Fruit fly (Drosophila melanogaster) whole organism, prepupa: Measurements from ENCODE around the gene Kcmf1.
A peak's percentile ranks its signal among the peaks of the same experiment; 100 is the strongest.

Experiments used
- Blimp-1 ChIP-seq: fragments of 200-800 bp; sonication (Bioruptor generic); optimal IDR thresholded peaks from 3 replicates; lab custom pipeline; 2017; ENCODE audit warnings: missing biosample characterization, missing genetic modification characterization, mild to moderate bottlenecking, moderate library complexity, missing genetic modification reagents
- CG10631 ChIP-seq: fragments of 200-800 bp; sonication (Bioruptor generic); optimal IDR thresholded peaks from 2 replicates; lab custom pipeline; 2016; ENCODE audit warnings: missing biosample characterization, missing genetic modification characterization
- CG10669 ChIP-seq: fragments of 200-800 bp; sonication (Bioruptor generic); optimal IDR thresholded peaks from 3 replicates; lab custom pipeline; 2018; ENCODE audit warnings: missing biosample characterization, mild to moderate bottlenecking, missing genetic modification characterization, moderate library complexity
- CG11294 ChIP-seq: fragments of 200-800 bp; sonication (Bioruptor generic); IDR thresholded peaks from 2 replicates; pipeline ENCODE4 v1.3.6; 2022; ENCODE audit warnings: missing biosample characterization, missing genetic modification characterization
- CG11762 ChIP-seq: fragments of 200-800 bp; sonication (Bioruptor generic); optimal IDR thresholded peaks from 3 replicates; lab custom pipeline; 2016; ENCODE audit warnings: missing biosample characterization, missing genetic modification characterization; ENCODE audit not compliant: insufficient read depth
- CG11902 ChIP-seq: fragments of 200-800 bp; sonication (Bioruptor generic); optimal IDR thresholded peaks from 3 replicates; lab custom pipeline; 2016; ENCODE audit warnings: missing biosample characterization, missing genetic modification characterization
- CG1621 ChIP-seq: fragments of 200-800 bp; sonication (Bioruptor generic); optimal IDR thresholded peaks from 3 replicates; lab custom pipeline; 2018; ENCODE audit warnings: missing biosample characterization, mild to moderate bottlenecking, missing genetic modification characterization
- CG16779 ChIP-seq: fragments of 200-800 bp; sonication (Bioruptor generic); optimal IDR thresholded peaks from 3 replicates; lab custom pipeline; 2017; ENCODE audit warnings: missing biosample characterization, mild to moderate bottlenecking, missing genetic modification characterization
- CG3032 ChIP-seq: fragments of 200-800 bp; optimal IDR thresholded peaks from 2 replicates; lab custom pipeline; 2019; ENCODE audit warnings: missing biosample characterization, mild to moderate bottlenecking, missing genetic modification characterization, moderate library complexity
- CG32006 ChIP-seq: fragments of 200-800 bp; sonication (Bioruptor generic); optimal IDR thresholded peaks from 3 replicates; lab custom pipeline; 2017; ENCODE audit warnings: missing biosample characterization, mild to moderate bottlenecking, missing genetic modification characterization
- CG34406 ChIP-seq: fragments of 200-800 bp; sonication (Bioruptor generic); optimal IDR thresholded peaks from 3 replicates; lab custom pipeline; 2016; ENCODE audit warnings: missing biosample characterization, missing genetic modification characterization
- CG3919 ChIP-seq: fragments of 200-800 bp; sonication (Bioruptor generic); optimal IDR thresholded peaks from 3 replicates; lab custom pipeline; 2016; ENCODE audit warnings: missing biosample characterization, missing genetic modification characterization
- CG4318 ChIP-seq: fragments of 200-800 bp; sonication (Bioruptor generic); optimal IDR thresholded peaks from 3 replicates; lab custom pipeline; 2017; ENCODE audit warnings: missing biosample characterization, mild to moderate bottlenecking, missing genetic modification characterization
- CG6163 ChIP-seq: fragments of 200-800 bp; sonication (Bioruptor generic); IDR thresholded peaks from 3 replicates; pipeline ENCODE4 v1.3.6; 2022; ENCODE audit warnings: missing biosample characterization, missing genetic modification characterization
- CG6276 ChIP-seq: fragments of 200-800 bp; sonication (Bioruptor generic); optimal IDR thresholded peaks from 2 replicates; lab custom pipeline; 2017; ENCODE audit warnings: missing biosample characterization, mild to moderate bottlenecking, missing genetic modification characterization
- CG6808 ChIP-seq: fragments of 200-800 bp; sonication (Bioruptor generic); optimal IDR thresholded peaks from 3 replicates; lab custom pipeline; 2017; ENCODE audit warnings: missing biosample characterization, missing genetic modification characterization, mild to moderate bottlenecking, moderate library complexity, missing genetic modification reagents
- CG6854 ChIP-seq: fragments of 200-800 bp; sonication (Bioruptor generic); optimal IDR thresholded peaks from 2 replicates; lab custom pipeline; 2017; ENCODE audit warnings: missing biosample characterization, mild to moderate bottlenecking, missing genetic modification characterization
- CG7368 ChIP-seq: fragments of 200-800 bp; sonication (Bioruptor generic); optimal IDR thresholded peaks from 3 replicates; lab custom pipeline; 2016; ENCODE audit warnings: missing biosample characterization, missing genetic modification characterization
- CG8119 ChIP-seq: fragments of 200-800 bp; sonication (Bioruptor generic); IDR thresholded peaks from 3 replicates; pipeline ENCODE4 v1.3.6; 2022; ENCODE audit warnings: missing biosample characterization, missing genetic modification characterization
- CG8632 ChIP-seq: fragments of 200-800 bp; sonication (Bioruptor generic); optimal IDR thresholded peaks from 3 replicates; lab custom pipeline; 2016; ENCODE audit warnings: missing biosample characterization, missing genetic modification characterization
- CG9139 ChIP-seq: fragments of 200-800 bp; sonication (Bioruptor generic); optimal IDR thresholded peaks from 3 replicates; lab custom pipeline; 2017; ENCODE audit warnings: missing biosample characterization, mild to moderate bottlenecking, missing genetic modification characterization
- Eip75B ChIP-seq: fragments of 200-800 bp; sonication (Bioruptor generic); optimal IDR thresholded peaks from 3 replicates; lab custom pipeline; 2016; ENCODE audit warnings: missing biosample characterization, missing genetic modification characterization
- Eip93F ChIP-seq: fragments of 200-800 bp; sonication (Bioruptor generic); optimal IDR thresholded peaks from 2 replicates; lab custom pipeline; 2016; ENCODE audit warnings: missing biosample characterization, mild to moderate bottlenecking, missing genetic modification characterization
- Ets21C ChIP-seq: fragments of 200-800 bp; sonication (Bioruptor generic); optimal IDR thresholded peaks from 3 replicates; lab custom pipeline; 2016; ENCODE audit warnings: missing biosample characterization, missing genetic modification characterization
- Ets96B ChIP-seq: fragments of 200-800 bp; optimal IDR thresholded peaks from 2 replicates; lab custom pipeline; 2019; ENCODE audit warnings: missing biosample characterization, mild to moderate bottlenecking, missing genetic modification characterization, moderate library complexity
- Hr38 ChIP-seq: sonication (Bioruptor generic); optimal IDR thresholded peaks from 2 replicates; lab custom pipeline; 2016; ENCODE audit warnings: missing biosample characterization, missing genetic modification characterization
- Hr39 ChIP-seq: fragments of 200-800 bp; sonication (Bioruptor generic); optimal IDR thresholded peaks from 2 replicates; lab custom pipeline; 2016; ENCODE audit warnings: missing biosample characterization, missing genetic modification characterization
- Hr4 ChIP-seq: fragments of 200-800 bp; sonication (Bioruptor generic); optimal IDR thresholded peaks from 3 replicates; lab custom pipeline; 2016; ENCODE audit warnings: missing biosample characterization, missing genetic modification characterization
- Lpt ChIP-seq: fragments of 200-800 bp; sonication (Bioruptor generic); optimal IDR thresholded peaks from 3 replicates; lab custom pipeline; 2016; ENCODE audit warnings: missing biosample characterization, missing genetic modification characterization
- Met ChIP-seq: fragments of 200-800 bp; sonication (Bioruptor generic); optimal IDR thresholded peaks from 3 replicates; lab custom pipeline; 2016; ENCODE audit warnings: missing biosample characterization, missing genetic modification characterization
- OdsH ChIP-seq: fragments of 200-800 bp; sonication (Bioruptor generic); optimal IDR thresholded peaks from 3 replicates; lab custom pipeline; 2016; ENCODE audit warnings: missing biosample characterization, missing genetic modification characterization
- Smox ChIP-seq: fragments of 200-800 bp; sonication (Bioruptor generic); optimal IDR thresholded peaks from 3 replicates; lab custom pipeline; 2016; ENCODE audit warnings: missing biosample characterization, missing genetic modification characterization
- Sox102F ChIP-seq: fragments of 200-800 bp; sonication (Bioruptor generic); optimal IDR thresholded peaks from 2 replicates; lab custom pipeline; 2016; ENCODE audit warnings: missing biosample characterization, mild to moderate bottlenecking, missing genetic modification characterization
- Sox14 ChIP-seq: fragments of 200-800 bp; sonication (Bioruptor generic); optimal IDR thresholded peaks from 3 replicates; lab custom pipeline; 2016; ENCODE audit warnings: missing biosample characterization, missing genetic modification characterization
- achi ChIP-seq: fragments of 200-800 bp; sonication (Bioruptor generic); optimal IDR thresholded peaks from 3 replicates; lab custom pipeline; 2016; ENCODE audit warnings: missing biosample characterization, missing genetic modification characterization
- cyc ChIP-seq: fragments of 200-800 bp; sonication (Bioruptor generic); optimal IDR thresholded peaks from 3 replicates; lab custom pipeline; 2016; ENCODE audit warnings: missing biosample characterization, missing genetic modification characterization
- dac ChIP-seq: fragments of 200-800 bp; sonication (Bioruptor generic); optimal IDR thresholded peaks from 2 replicates; lab custom pipeline; 2017; ENCODE audit warnings: missing biosample characterization, mild to moderate bottlenecking, missing genetic modification characterization
- dsx ChIP-seq: fragments of 200-800 bp; optimal IDR thresholded peaks from 3 replicates; lab custom pipeline; 2019; ENCODE audit warnings: missing biosample characterization, mild to moderate bottlenecking, missing genetic modification characterization, moderate library complexity; ENCODE audit not compliant: poor library complexity, severe bottlenecking
- eg ChIP-seq: fragments of 200-800 bp; sonication (Bioruptor generic); IDR thresholded peaks from 3 replicates; pipeline ENCODE4 v1.3.6; 2022; ENCODE audit warnings: missing biosample characterization, missing genetic modification characterization
- esn ChIP-seq: fragments of 200-800 bp; sonication (Bioruptor generic); optimal IDR thresholded peaks from 2 replicates; lab custom pipeline; 2016; ENCODE audit warnings: missing biosample characterization, mild to moderate bottlenecking, missing genetic modification characterization, moderate library complexity
- fkh ChIP-seq: fragments of 200-800 bp; sonication (Bioruptor generic); optimal IDR thresholded peaks from 3 replicates; lab custom pipeline; 2017; ENCODE audit warnings: missing biosample characterization, mild to moderate bottlenecking, missing genetic modification characterization, moderate library complexity
- lz ChIP-seq: fragments of 200-800 bp; sonication (Bioruptor generic); optimal IDR thresholded peaks from 3 replicates; lab custom pipeline; 2016; ENCODE audit warnings: missing biosample characterization, missing genetic modification characterization
- net ChIP-seq: fragments of 200-800 bp; sonication (Bioruptor generic); optimal IDR thresholded peaks from 3 replicates; lab custom pipeline; 2016; ENCODE audit warnings: missing biosample characterization, missing genetic modification characterization
- pdm3 ChIP-seq: fragments of 200-800 bp; sonication (Bioruptor generic); optimal IDR thresholded peaks from 3 replicates; lab custom pipeline; 2016; ENCODE audit warnings: missing biosample characterization, missing genetic modification characterization
- salr ChIP-seq, 2 experiments: fragments of 200-800 bp; sonication (Bioruptor generic); optimal IDR thresholded peaks; 3 replicates each; lab custom pipeline; 2016 to 2018; ENCODE audit warnings: missing biosample characterization in 2 of 2, missing genetic modification characterization in 2 of 2, mild to moderate bottlenecking in 1 of 2
- spab ChIP-seq: fragments of 200-800 bp; sonication (Bioruptor generic); optimal IDR thresholded peaks from 2 replicates; lab custom pipeline; 2017; ENCODE audit warnings: missing biosample characterization, mild to moderate bottlenecking, missing genetic modification characterization, missing genetic modification reagents
- ss ChIP-seq, 2 experiments: fragments of 200-800 bp; sonication (Bioruptor generic); optimal IDR thresholded peaks; 2 replicates in 1 of 2; 3 replicates in 1 of 2; lab custom pipeline; 2017 to 2018; ENCODE audit warnings: mild to moderate bottlenecking in 2 of 2, missing biosample characterization in 2 of 2, missing genetic modification characterization in 2 of 2, moderate library complexity in 1 of 2
- svp ChIP-seq: fragments of 200-800 bp; sonication (Bioruptor generic); peaks from one replicate; lab custom pipeline; 2016; ENCODE audit warnings: missing biosample characterization, missing genetic modification characterization

Kcmf1 gene

dm6 chr3R:9062756-9063155 is 48.0 kb upstream of the Kcmf1 start (continued):
- TF ChIP-seq CG8632 (GFP tag; lab: Kevin White, UChicago): no peak
- TF ChIP-seq cyc (GFP tag; lab: Kevin White, UChicago): peak; percentile 28
- TF ChIP-seq CG10669: no peak
- TF ChIP-seq svp (GFP tag; lab: Kevin White, UChicago): peak; percentile 62
- TF ChIP-seq CG6163: peak; percentile 73
- TF ChIP-seq dac (GFP tag; lab: Kevin White, UChicago): no peak
- no peak for TF ChIP-seq CG11762
- no peak for TF ChIP-seq salr (GFP tag; optimal IDR thresholded peaks at IDR 0.05; lab: Kevin White, UChicago)
- TF ChIP-seq Hr38 (GFP tag; lab: Kevin White, UChicago): no peak
- TF ChIP-seq OdsH (GFP tag; lab: Kevin White, UChicago): no peak
- TF ChIP-seq esn (GFP tag; lab: Kevin White, UChicago): peak; percentile 39
- peak; percentile 18 for TF ChIP-seq CG11902 (GFP tag; lab: Kevin White, UChicago)

dm6 chr3R:9057398-9058058 is 42.8 kb upstream of the Kcmf1 start:
- peak; percentile 83 for TF ChIP-seq lz
- TF ChIP-seq CG9139: peak; percentile 85
- peak; percentile 96 for TF ChIP-seq CG4318 (GFP tag; lab: Kevin White, UChicago)
- peak; percentile 100 for TF ChIP-seq Blimp-1 (GFP tag; lab: Kevin White, UChicago)
- peak; percentile 89 to 92 for TF ChIP-seq ss (GFP tag; optimal IDR thresholded peaks at IDR 0.05; lab: Kevin White, UChicago)
- TF ChIP-seq Hr4: peak; percentile 92
- TF ChIP-seq CG34406: peak; percentile 92
- TF ChIP-seq CG11294 (GFP tag; lab: Robert Waterston, UW): no peak
- TF ChIP-seq CG6808 (GFP tag; lab: Kevin White, UChicago): peak; percentile 86
- peak; percentile 88 for TF ChIP-seq svp (GFP tag; lab: Kevin White, UChicago)
- peak; percentile 83 for TF ChIP-seq CG7368
- peak; percentile 92 for TF ChIP-seq esn (GFP tag; lab: Kevin White, UChicago)
- TF ChIP-seq cyc (GFP tag; lab: Kevin White, UChicago): peak; percentile 87
- TF ChIP-seq CG10631 (GFP tag; lab: Kevin White, UChicago): peak; percentile 93
- peak; percentile 99 for TF ChIP-seq CG32006 (GFP tag; lab: Kevin White, UChicago)
- TF ChIP-seq pdm3 (GFP tag; lab: Kevin White, UChicago): peak; percentile 87
- TF ChIP-seq Met (GFP tag; lab: Kevin White, UChicago): peak; percentile 91
- TF ChIP-seq Smox: peak; percentile 90
- peak; percentile 61 for TF ChIP-seq Ets21C (GFP tag; lab: Kevin White, UChicago)
- peak; percentile 86 for TF ChIP-seq Sox14 (GFP tag; lab: Kevin White, UChicago)
- peak; percentile 72 for TF ChIP-seq CG11762
- no peak for TF ChIP-seq CG8119 (GFP tag; lab: Robert Waterston, UW)
- TF ChIP-seq net: peak; percentile 95
- TF ChIP-seq Hr39 (GFP tag; lab: Kevin White, UChicago): peak; percentile 62
- peak; percentile 86 for TF ChIP-seq Ets96B (tag; lab: Kevin White, UChicago)
- peak; percentile 85 for TF ChIP-seq CG3032 (tag; lab: Kevin White, UChicago)
- TF ChIP-seq achi: peak; percentile 92
- TF ChIP-seq CG6276 (GFP tag; lab: Kevin White, UChicago): peak; percentile 97
- peak; percentile 93 for TF ChIP-seq CG3919
- TF ChIP-seq CG11902 (GFP tag; lab: Kevin White, UChicago): peak; percentile 22
- TF ChIP-seq CG6854: peak; percentile 99
- TF ChIP-seq spab (GFP tag; lab: Kevin White, UChicago): peak; percentile 77
- TF ChIP-seq Lpt (GFP tag; lab: Kevin White, UChicago): peak; percentile 94
- TF ChIP-seq eg (GFP tag; lab: Robert Waterston, UW): no peak
- peak; percentile 79 for TF ChIP-seq Eip75B (GFP tag; lab: Kevin White, UChicago)
- peak; percentile 83 for TF ChIP-seq CG16779
- TF ChIP-seq Hr38 (GFP tag; lab: Kevin White, UChicago): peak; percentile 34
- peak; percentile 68 for TF ChIP-seq CG1621 (tag; lab: Kevin White, UChicago)
- peak; percentile 92 for TF ChIP-seq Sox102F (GFP tag; lab: Kevin White, UChicago)
- TF ChIP-seq fkh: peak; percentile 58
- TF ChIP-seq CG6163: no peak
- TF ChIP-seq Eip93F (GFP tag; lab: Kevin White, UChicago): peak; percentile 90
- peak; percentile 86 for TF ChIP-seq dsx (GFP tag; lab: Kevin White, UChicago)
